Fruit fly (Drosophila melanogaster) Kc167 (cell line): ENCODE results near the gene form3.

Experiments used
- Sin3A ChIP-seq: fragments of >200 bp; optimal IDR thresholded peaks from 2 replicates; lab custom pipeline; 2018; ENCODE audit warnings: missing external identifiers
- h ChIP-seq: fragments of >200 bp; optimal IDR thresholded peaks from 3 replicates; lab custom pipeline; 2018; ENCODE audit warnings: missing external identifiers
- insv ChIP-seq: fragments of >200 bp; optimal IDR thresholded peaks from 3 replicates; lab custom pipeline; 2018; ENCODE audit warnings: missing external identifiers
- psq ChIP-seq: fragments of >200 bp; optimal IDR thresholded peaks from 2 replicates; lab custom pipeline; 2017; ENCODE audit warnings: missing external identifiers
- ttk ChIP-seq: sonication (Bioruptor generic); optimal IDR thresholded peaks from 2 replicates; lab custom pipeline; 2017; ENCODE audit warnings: missing external identifiers

dm6 chr3L:7105693-7106092 is 11.1 kb downstream of the form3 start:
- TF ChIP-seq ttk (lab: Kevin White, UChicago) (no peak), Sin3A (lab: Kevin White, UChicago) (no peak), h (lab: Kevin White, UChicago) (no peak), insv (lab: Kevin White, UChicago) (no peak), psq (no peak)
